Worm (Caenorhabditis elegans) whole organism, early embryonic: ENCODE measurements around the gene C13G3.1.

Experiments
- B0310.2 ChIP-seq: sonication (generic microtip); optimal IDR thresholded peaks from 2 replicates; lab custom pipeline; 2016; ENCODE audit warnings: mild to moderate bottlenecking, missing genetic modification characterization, missing compliant biosample characterization
- F13C5.2 ChIP-seq: sonication (generic microtip); optimal IDR thresholded peaks from 2 replicates; lab custom pipeline; 2017; ENCODE audit warnings: mild to moderate bottlenecking, missing genetic modification characterization, inconsistent platforms, missing compliant biosample characterization
- aly-1 ChIP-seq: sonication (generic microtip); optimal IDR thresholded peaks from 2 replicates; lab custom pipeline; 2016; ENCODE audit warnings: missing genetic modification characterization, missing compliant biosample characterization
- ama-1 ChIP-seq: fragments of 150-350 bp; optimal IDR thresholded peaks from 2 replicates; lab custom pipeline; 2014
- ceh-13 ChIP-seq: fragments of 200-800 bp; sonication (Bioruptor generic); optimal IDR thresholded peaks from 2 replicates; lab custom pipeline; 2018; ENCODE audit warnings: mild to moderate bottlenecking, missing genetic modification characterization, missing compliant biosample characterization
- ceh-36 ChIP-seq: sonication (generic microtip); optimal IDR thresholded peaks from 2 replicates; lab custom pipeline; 2016; ENCODE audit warnings: missing genetic modification characterization, inconsistent platforms, missing compliant biosample characterization
- ets-7 ChIP-seq: sonication (generic microtip); optimal IDR thresholded peaks from 2 replicates; lab custom pipeline; 2016; ENCODE audit warnings: missing genotype, missing genetic modification characterization, missing compliant biosample characterization
- flt-1 ChIP-seq: fragments of 200-800 bp; sonication (Bioruptor generic); IDR thresholded peaks from 2 replicates; pipeline ENCODE4 v1.3.6; 2022; ENCODE audit warnings: missing genetic modification characterization, missing compliant biosample characterization
- hmbx-1 ChIP-seq: sonication (generic microtip); optimal IDR thresholded peaks from 2 replicates; lab custom pipeline; 2016; ENCODE audit warnings: mild to moderate bottlenecking, missing genetic modification characterization, missing compliant biosample characterization
- hmg-4 ChIP-seq: fragments of 200-800 bp; sonication (Bioruptor generic); optimal IDR thresholded peaks from 2 replicates; lab custom pipeline; 2018; ENCODE audit warnings: mild to moderate bottlenecking, missing genetic modification characterization, missing compliant biosample characterization
- hnd-1 ChIP-seq: sonication (generic microtip); optimal IDR thresholded peaks from 2 replicates; lab custom pipeline; 2016; ENCODE audit warnings: missing genetic modification characterization, missing compliant biosample characterization
- pes-1 ChIP-seq: fragments of 200-800 bp; sonication (Bioruptor generic); IDR thresholded peaks from 2 replicates; pipeline ENCODE4 v1.3.6; 2022; ENCODE audit warnings: missing genetic modification reagents, missing genetic modification characterization, missing compliant biosample characterization
- scrt-1 ChIP-seq: fragments of 200-800 bp; sonication (Bioruptor generic); IDR thresholded peaks from 2 replicates; pipeline ENCODE4 v1.3.6; 2022; ENCODE audit warnings: missing genetic modification characterization, missing compliant biosample characterization
- sea-1 ChIP-seq: fragments of 200-800 bp; sonication (Bioruptor generic); conservative IDR thresholded peaks from 2 replicates; pipeline ENCODE4 v1.3.6; 2022; ENCODE audit warnings: missing genetic modification characterization, missing compliant biosample characterization
- tbx-11 ChIP-seq: fragments of 200-800 bp; sonication (Bioruptor generic); IDR thresholded peaks from 2 replicates; pipeline ENCODE4 v1.3.6; 2022; ENCODE audit warnings: missing genetic modification characterization, missing compliant biosample characterization
- tbx-37 ChIP-seq: fragments of 200-800 bp; sonication (Bioruptor generic); conservative IDR thresholded peaks from 2 replicates; pipeline ENCODE4 v1.3.6; 2022; ENCODE audit warnings: missing genetic modification reagents, missing genetic modification characterization, missing compliant biosample characterization
- tra-4 ChIP-seq: sonication (generic microtip); optimal IDR thresholded peaks from 2 replicates; lab custom pipeline; 2017; ENCODE audit warnings: missing genetic modification characterization, missing compliant biosample characterization

Gene C13G3.1

ce11 chrV:11040020-11040419, 27.8 kb upstream of the C13G3.1 start, which contains the start of gene C45B11.9:
C45B11.9 (plus strand) TSS chrV:11040320.
- TF ChIP-seq tbx-11 (no peak), ceh-36 (tag; lab: Kevin White, UChicago) (no peak), ceh-13 (no peak), pes-1 (GFP tag; lab: Robert Waterston, UW) (no peak), ama-1 (no peak)

- TF ChIP-seq ceh-13 = peak; percentile 25
- no peak for TF ChIP-seq pes-1 (GFP tag; lab: Robert Waterston, UW)
- peak; percentile 25 for TF ChIP-seq hnd-1
- TF ChIP-seq F13C5.2 = peak; percentile 82
- TF ChIP-seq hmbx-1 (tag; lab: Kevin White, UChicago) = no peak
- 0 out of 2 replicates have a peak, but pooled peaks have one; percentile 22 for TF ChIP-seq tbx-37
- no peak for TF ChIP-seq sea-1 (GFP tag; lab: Robert Waterston, UW)
- TF ChIP-seq ets-7 = peak; percentile 74
- peak; percentile 38 for TF ChIP-seq B0310.2 (tag; lab: Kevin White, UChicago)
These were observed 27.2 kb upstream of the C13G3.1 start, which contains the start of gene pak-2 for ce11 chrV:11039379-11039954. pak-2 (minus strand) TSS chrV:11039429.

ce11 chrV:11034748-11035147, 22.5 kb upstream of the C13G3.1 start, which contains the start of gene pptr-2:
pptr-2 (minus strand) TSS chrV:11034931.
- no peak for TF ChIP-seq hnd-1
- no peak for TF ChIP-seq tbx-11
- no peak for TF ChIP-seq pes-1 (GFP tag; lab: Robert Waterston, UW)
- TF ChIP-seq ama-1 = no peak

- no peak for TF ChIP-seq ceh-13
- no peak for TF ChIP-seq pes-1 (GFP tag; lab: Robert Waterston, UW)
- no peak for TF ChIP-seq B0310.2 (tag; lab: Kevin White, UChicago)
- TF ChIP-seq ceh-36 (tag; lab: Kevin White, UChicago) = no peak
- TF ChIP-seq tra-4 (tag; lab: Kevin White, UChicago) = no peak
- no peak for TF ChIP-seq ets-7
- no peak for TF ChIP-seq ama-1
- no peak for TF ChIP-seq scrt-1 (GFP tag; lab: Robert Waterston, UW)
- no peak for TF ChIP-seq tbx-11
These were observed 21.0 kb upstream of the C13G3.1 start for ce11 chrV:11033241-11033640.

ce11 chrV:11030675-11031074, 18.4 kb upstream of the C13G3.1 start:
- TF ChIP-seq flt-1 (GFP tag; lab: Robert Waterston, UW) (no peak), hmbx-1 (tag; lab: Kevin White, UChicago) (no peak), hnd-1 (no peak), pes-1 (GFP tag; lab: Robert Waterston, UW) (no peak)

- TF ChIP-seq scrt-1 (GFP tag; lab: Robert Waterston, UW) (no peak), tbx-37 (peak; percentile 83), B0310.2 (tag; lab: Kevin White, UChicago) (no peak), flt-1 (GFP tag; lab: Robert Waterston, UW) (no peak), ets-7 (peak; percentile 23), sea-1 (GFP tag; lab: Robert Waterston, UW) (no peak), F13C5.2 (peak; percentile 21), hnd-1 (peak; percentile 13), pes-1 (GFP tag; lab: Robert Waterston, UW) (no peak)
These were observed 17.0 kb upstream of the C13G3.1 start for ce11 chrV:11029309-11029708.

- TF ChIP-seq tbx-11 (no peak), ets-7 (no peak), hnd-1 (no peak), F13C5.2 (no peak), ceh-13 (no peak), ceh-36 (tag; lab: Kevin White, UChicago) (no peak), scrt-1 (GFP tag; lab: Robert Waterston, UW) (no peak), hmg-4 (GFP tag; lab: Kevin White, UChicago) (no peak), ama-1 (no peak), B0310.2 (tag; lab: Kevin White, UChicago) (no peak), tbx-37 (no peak), flt-1 (GFP tag; lab: Robert Waterston, UW) (no peak), sea-1 (GFP tag; lab: Robert Waterston, UW) (no peak), aly-1 (tag; lab: Kevin White, UChicago) (no peak), tra-4 (tag; lab: Kevin White, UChicago) (no peak), pes-1 (GFP tag; lab: Robert Waterston, UW) (no peak), hmbx-1 (tag; lab: Kevin White, UChicago) (no peak)
These were observed 15.5 kb upstream of the C13G3.1 start for ce11 chrV:11027740-11028139.

ce11 chrV:11022817-11023216, 10.6 kb upstream of the C13G3.1 start, which contains the start of the genes C13G3.12 and hot-6:
C13G3.12 (minus strand) TSS chrV:11022917.
hot-6 (minus strand) TSS chrV:11022937.
- TF ChIP-seq F13C5.2 (no peak), scrt-1 (GFP tag; lab: Robert Waterston, UW) (no peak), aly-1 (tag; lab: Kevin White, UChicago) (no peak), hmg-4 (GFP tag; lab: Kevin White, UChicago) (no peak), B0310.2 (tag; lab: Kevin White, UChicago) (no peak)
